Worm (Caenorhabditis elegans) whole organism, young adult: Measurements from ENCODE around the gene K06H7.7.
A peak's percentile ranks its signal among the peaks of the same experiment; 100 is the strongest.

Source experiments
- B0261.1 ChIP-seq: sonication (generic microtip); optimal IDR thresholded peaks from 2 replicates; lab custom pipeline; 2016; ENCODE audit warnings: mild to moderate bottlenecking, missing genetic modification characterization, moderate library complexity, missing compliant biosample characterization
- D2030.7 ChIP-seq: fragments of 200-800 bp; sonication (Bioruptor generic); IDR thresholded peaks from 2 replicates; pipeline ENCODE4 v1.3.6; 2022; ENCODE audit warnings: missing genetic modification reagents, missing genetic modification characterization, missing compliant biosample characterization
- F39B2.1 ChIP-seq: fragments of 200-800 bp; sonication (Bioruptor generic); IDR thresholded peaks from 2 replicates; pipeline ENCODE4 v1.3.6; 2022; ENCODE audit warnings: missing genetic modification reagents, missing genetic modification characterization, missing compliant biosample characterization
- F55B11.4 ChIP-seq: sonication (generic microtip); optimal IDR thresholded peaks from 2 replicates; lab custom pipeline; 2016; ENCODE audit warnings: missing compliant biosample characterization, missing genetic modification characterization, borderline replicate concordance; ENCODE audit not compliant: insufficient read depth
- F57A8.1 ChIP-seq: fragments of 200-800 bp; sonication (Bioruptor generic); optimal IDR thresholded peaks from 2 replicates; lab custom pipeline; 2018; ENCODE audit warnings: mild to moderate bottlenecking, missing genetic modification characterization, moderate library complexity, missing compliant biosample characterization
- K12H6.12 ChIP-seq: fragments of 200-800 bp; sonication (Bioruptor generic); optimal IDR thresholded peaks from 2 replicates; lab custom pipeline; 2018; ENCODE audit warnings: mild to moderate bottlenecking, missing genetic modification characterization, missing compliant biosample characterization
- T07F8.4 ChIP-seq: sonication (generic microtip); optimal IDR thresholded peaks from 2 replicates; lab custom pipeline; 2016; ENCODE audit warnings: mild to moderate bottlenecking, missing genetic modification characterization, moderate library complexity, missing compliant biosample characterization
- Y67H2A.10 ChIP-seq: fragments of 200-800 bp; sonication (Bioruptor generic); conservative IDR thresholded peaks from 2 replicates; pipeline ENCODE4 v1.3.6; 2022; ENCODE audit warnings: missing genetic modification reagents, missing genetic modification characterization, missing compliant biosample characterization
- Y79H2A.3 ChIP-seq: fragments of 200-800 bp; sonication (Bioruptor generic); conservative IDR thresholded peaks from 2 replicates; pipeline ENCODE4 v1.3.6; 2022; ENCODE audit warnings: missing genetic modification reagents, missing genetic modification characterization, missing compliant biosample characterization
- ZK185.1 ChIP-seq: sonication (generic microtip); optimal IDR thresholded peaks from 2 replicates; lab custom pipeline; 2016; ENCODE audit warnings: mild to moderate bottlenecking, missing genetic modification characterization, missing compliant biosample characterization; ENCODE audit not compliant: poor library complexity, severe bottlenecking
- akir-1 ChIP-seq: fragments of 200-800 bp; sonication (Bioruptor generic); optimal IDR thresholded peaks from 2 replicates; lab custom pipeline; 2018; ENCODE audit warnings: mild to moderate bottlenecking, missing genetic modification characterization, moderate library complexity, missing compliant biosample characterization
- athp-1 ChIP-seq: sonication (generic microtip); optimal IDR thresholded peaks from 2 replicates; lab custom pipeline; 2017; ENCODE audit warnings: mild to moderate bottlenecking, missing genetic modification characterization, missing compliant biosample characterization
- attf-3 ChIP-seq: fragments of 200-800 bp; sonication (Bioruptor generic); conservative IDR thresholded peaks from 2 replicates; pipeline ENCODE4 v1.3.6; 2022; ENCODE audit warnings: missing genetic modification reagents, missing genetic modification characterization, missing compliant biosample characterization
- attf-5 ChIP-seq: fragments of 200-800 bp; sonication (Bioruptor generic); optimal IDR thresholded peaks from 2 replicates; lab custom pipeline; 2018; ENCODE audit warnings: mild to moderate bottlenecking, missing genetic modification characterization, missing compliant biosample characterization
- bed-1 ChIP-seq: fragments of 200-800 bp; sonication (Bioruptor generic); IDR thresholded peaks from 2 replicates; pipeline ENCODE4 v1.3.6; 2022; ENCODE audit warnings: missing genetic modification reagents, missing genetic modification characterization, missing compliant biosample characterization
- cebp-1 ChIP-seq, 2 experiments: fragments of 200-800 bp in 1 of 2; sonication (Bioruptor generic) in 1 of 2; sonication (generic microtip) in 1 of 2; IDR thresholded peaks in 1 of 2; optimal IDR thresholded peaks in 1 of 2; 2 replicates each; pipeline versions ENCODE4 v1.3.6 to Lab custom; 2017 to 2022; ENCODE audit warnings: missing compliant biosample characterization in 2 of 2, missing genetic modification characterization in 2 of 2, mild to moderate bottlenecking in 1 of 2, missing genetic modification reagents in 1 of 2, moderate library complexity in 1 of 2
- ceh-27 ChIP-seq: fragments of 200-800 bp; sonication (Bioruptor generic); optimal IDR thresholded peaks from 2 replicates; lab custom pipeline; 2018; ENCODE audit warnings: mild to moderate bottlenecking, missing genetic modification characterization, moderate library complexity, missing compliant biosample characterization
- die-1 ChIP-seq: sonication (generic microtip); optimal IDR thresholded peaks from 2 replicates; lab custom pipeline; 2016; ENCODE audit warnings: missing genotype, mild to moderate bottlenecking, missing genetic modification characterization, missing compliant biosample characterization
- hmg-1.2 ChIP-seq: fragments of 200-800 bp; sonication (Bioruptor generic); IDR thresholded peaks from 2 replicates; pipeline ENCODE4 v1.3.6; 2022; ENCODE audit warnings: missing genetic modification reagents, missing genetic modification characterization, missing compliant biosample characterization
- hrde-1 ChIP-seq: sonication (generic microtip); optimal IDR thresholded peaks from 2 replicates; lab custom pipeline; 2016; ENCODE audit warnings: missing genetic modification characterization, mild to moderate bottlenecking, missing compliant biosample characterization, moderate library complexity, missing genotype, missing genetic modification reagents, borderline replicate concordance
- let-526 ChIP-seq: fragments of 200-800 bp; sonication (Bioruptor generic); IDR thresholded peaks from 2 replicates; pipeline ENCODE4 v1.3.6; 2022; ENCODE audit warnings: missing genetic modification reagents, missing genetic modification characterization, missing compliant biosample characterization
- lin-40 ChIP-seq: sonication (generic microtip); optimal IDR thresholded peaks from 2 replicates; lab custom pipeline; 2016; ENCODE audit warnings: missing genetic modification characterization, mild to moderate bottlenecking, missing compliant biosample characterization, missing genotype, missing genetic modification reagents
- madf-3 ChIP-seq: fragments of 200-800 bp; sonication (Bioruptor generic); IDR thresholded peaks from 2 replicates; pipeline ENCODE4 v1.3.6; 2022; ENCODE audit warnings: missing genetic modification reagents, missing genetic modification characterization, missing compliant biosample characterization
- mcd-1 ChIP-seq: fragments of 200-800 bp; sonication (Bioruptor generic); IDR thresholded peaks from 2 replicates; pipeline ENCODE4 v1.3.6; 2022; ENCODE audit warnings: missing genetic modification reagents, missing genetic modification characterization, missing compliant biosample characterization
- mes-4 ChIP-seq: sonication (generic microtip); optimal IDR thresholded peaks from 2 replicates; lab custom pipeline; 2016; ENCODE audit warnings: missing genotype, missing genetic modification characterization, missing compliant biosample characterization
- nfya-1 ChIP-seq: sonication (generic microtip); optimal IDR thresholded peaks from 2 replicates; lab custom pipeline; 2017; ENCODE audit warnings: antibody characterized with exemption, missing compliant biosample characterization, missing genetic modification characterization, borderline replicate concordance; ENCODE audit not compliant: insufficient read depth
- nhr-80 ChIP-seq: sonication (generic microtip); optimal IDR thresholded peaks from 2 replicates; lab custom pipeline; 2016; ENCODE audit warnings: missing genetic modification characterization, missing compliant biosample characterization
- nhr-90 ChIP-seq: sonication (generic microtip); optimal IDR thresholded peaks from 2 replicates; lab custom pipeline; 2016; ENCODE audit warnings: missing genotype, mild to moderate bottlenecking, missing genetic modification characterization, missing compliant biosample characterization
- pha-4 ChIP-seq: fragments of 150-350 bp; sonication (generic microtip); optimal IDR thresholded peaks from 2 replicates; lab custom pipeline; 2014; ENCODE audit warnings: missing biosample characterization, missing genetic modification reagents, missing genetic modification characterization
- rcor-1 ChIP-seq: fragments of 200-800 bp; sonication (Bioruptor generic); IDR thresholded peaks from 2 replicates; pipeline ENCODE4 v1.3.6; 2022; ENCODE audit warnings: missing genetic modification reagents, missing genetic modification characterization, missing compliant biosample characterization
- rec-8 ChIP-seq, 2 experiments: sonication (generic microtip); optimal IDR thresholded peaks; 2 replicates each; lab custom pipeline; 2016; ENCODE audit warnings: mild to moderate bottlenecking in 2 of 2, missing genetic modification characterization in 2 of 2, missing genetic modification reagents in 2 of 2, missing genotype in 2 of 2, missing biosample characterization in 1 of 2, missing compliant biosample characterization in 1 of 2, moderate library complexity in 1 of 2
- repo-1 ChIP-seq: sonication (generic microtip); optimal IDR thresholded peaks from 2 replicates; lab custom pipeline; 2017; ENCODE audit warnings: mild to moderate bottlenecking, missing genetic modification characterization, missing compliant biosample characterization
- sdz-38 ChIP-seq: sonication (generic microtip); optimal IDR thresholded peaks from 2 replicates; lab custom pipeline; 2016; ENCODE audit warnings: missing genotype, missing genetic modification characterization, missing compliant biosample characterization
- snpc-1.1 ChIP-seq: sonication (generic microtip); optimal IDR thresholded peaks from 2 replicates; lab custom pipeline; 2017; ENCODE audit warnings: missing genetic modification characterization, mild to moderate bottlenecking, missing compliant biosample characterization, antibody characterized with exemption, moderate library complexity, missing genotype, missing genetic modification reagents; ENCODE audit not compliant: insufficient read depth
- somi-1 ChIP-seq: fragments of 200-800 bp; sonication (Bioruptor generic); optimal IDR thresholded peaks from 2 replicates; lab custom pipeline; 2018; ENCODE audit warnings: mild to moderate bottlenecking, missing genetic modification characterization, missing compliant biosample characterization
- tbx-9 ChIP-seq: sonication (generic microtip); optimal IDR thresholded peaks from 2 replicates; lab custom pipeline; 2016; ENCODE audit warnings: borderline replicate concordance, missing genetic modification characterization, inconsistent platforms, missing compliant biosample characterization
- tlf-1 ChIP-seq: fragments of 200-800 bp; sonication (Bioruptor generic); optimal IDR thresholded peaks from 2 replicates; lab custom pipeline; 2018; ENCODE audit warnings: mild to moderate bottlenecking, missing genetic modification characterization, missing compliant biosample characterization
- xnd-1 ChIP-seq: sonication (generic microtip); optimal IDR thresholded peaks from 2 replicates; lab custom pipeline; 2016; ENCODE audit warnings: missing genotype, missing genetic modification reagents, missing genetic modification characterization, missing compliant biosample characterization
- ztf-3 ChIP-seq: fragments of 200-800 bp; sonication (Bioruptor generic); optimal IDR thresholded peaks from 2 replicates; lab custom pipeline; 2018; ENCODE audit warnings: mild to moderate bottlenecking, missing genetic modification characterization, missing compliant biosample characterization

K06H7.7 gene

DNA sequence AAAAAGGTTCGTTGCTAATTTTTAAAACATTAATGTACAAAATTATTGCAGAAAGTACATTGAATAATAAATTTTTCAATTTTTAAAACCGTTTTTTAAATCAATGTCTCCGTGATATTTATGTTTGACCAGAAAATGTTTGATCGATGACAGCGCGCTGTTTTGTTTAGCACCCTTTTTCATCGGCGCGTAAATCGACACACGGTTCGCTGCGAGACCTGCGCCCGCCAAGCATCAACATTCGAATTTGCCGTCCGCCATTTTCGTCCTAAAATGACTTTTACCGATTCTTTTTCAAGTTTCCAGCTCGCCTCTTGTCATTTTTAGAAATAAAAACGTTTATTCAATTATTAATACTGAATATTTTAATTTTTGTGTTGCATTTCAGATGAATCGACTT lies 15.7 kb upstream of the K06H7.7 start, which contains the start of gene plk-1 (continued):
- TF ChIP-seq repo-1, result no peak
- TF ChIP-seq hmg-1.2 (GFP tag; lab: Robert Waterston, UW), result peak; percentile 63; the same call in 1 of the 2 replicates
- no peak for TF ChIP-seq bed-1 (GFP tag; lab: Robert Waterston, UW)
- peak; percentile 82 for TF ChIP-seq xnd-1 (tag; lab: Kevin White, UChicago)

DNA sequence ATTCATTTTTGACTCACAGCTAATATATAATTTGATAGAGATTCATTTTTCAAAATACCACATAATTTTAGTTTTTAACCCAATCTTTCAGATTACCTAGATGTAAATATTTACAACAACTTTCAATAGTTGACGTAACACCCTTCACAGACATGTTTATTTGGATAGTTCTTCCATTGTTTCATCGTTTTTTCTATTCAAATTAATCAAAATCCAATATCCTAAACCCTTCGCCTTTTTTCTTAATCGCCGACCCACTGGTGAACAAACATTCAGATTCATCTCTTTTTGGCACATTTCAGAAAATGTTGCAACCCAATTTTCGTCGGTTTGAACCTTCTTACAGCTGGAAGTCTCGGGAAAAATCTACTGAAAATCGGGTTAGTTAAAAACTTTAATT lies 13.7 kb upstream of the K06H7.7 start, which contains the start of gene K06H7.1:
K06H7.1 (plus strand) TSS at position 301 of the 400 bp plus-strand sequence.
- no peak for TF ChIP-seq ceh-27 (GFP tag; lab: Kevin White, UChicago)
- TF ChIP-seq tlf-1 (GFP tag; lab: Kevin White, UChicago), result no peak
- no peak for TF ChIP-seq bed-1 (GFP tag; lab: Robert Waterston, UW)
- no peak for TF ChIP-seq cebp-1 (GFP tag; IDR thresholded peaks at IDR 0.05; lab: Robert Waterston, UW)
- no peak for TF ChIP-seq cebp-1 (tag; optimal IDR thresholded peaks at IDR 0.05; lab: Kevin White, UChicago)
- no peak for TF ChIP-seq nhr-90 (tag; lab: Kevin White, UChicago)
- no peak for TF ChIP-seq Y79H2A.3 (GFP tag; lab: Robert Waterston, UW)
- TF ChIP-seq akir-1, result no peak
- no peak for TF ChIP-seq madf-3 (GFP tag; lab: Robert Waterston, UW)
- TF ChIP-seq T07F8.4 (tag; lab: Kevin White, UChicago), result no peak
- no peak for TF ChIP-seq attf-3 (GFP tag; lab: Robert Waterston, UW)
- TF ChIP-seq D2030.7 (GFP tag; lab: Robert Waterston, UW), result no peak
- TF ChIP-seq K12H6.12 (tag; lab: Kevin White, UChicago), result no peak
- no peak for TF ChIP-seq rcor-1 (GFP tag; lab: Robert Waterston, UW)

DNA sequence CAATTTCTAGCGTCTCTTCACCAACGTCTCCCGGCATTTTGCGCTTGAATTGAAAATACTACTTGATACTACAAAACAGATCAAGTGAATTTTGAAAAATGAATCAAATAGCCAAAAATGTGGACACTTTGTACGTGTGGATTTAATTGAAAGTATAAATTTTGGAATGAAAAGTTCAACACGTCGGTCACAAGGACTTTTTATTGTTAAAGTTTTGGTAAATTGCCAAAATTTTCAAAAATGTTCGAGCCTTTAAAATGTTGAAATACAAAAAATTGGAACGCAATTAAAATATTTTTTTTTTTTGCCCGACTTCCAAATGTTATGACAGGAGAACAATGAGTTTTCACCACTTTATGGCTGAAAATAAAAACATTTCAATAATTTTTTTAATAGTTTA lies 12.8 kb upstream of the K06H7.7 start, which contains the start of gene K06H7.8:
K06H7.8 (minus strand) TSS at position 101 of the 400 bp plus-strand sequence.
- no peak for TF ChIP-seq hrde-1 (tag; lab: Kevin White, UChicago)
- TF ChIP-seq, all 124 proteins: peak for 0

DNA sequence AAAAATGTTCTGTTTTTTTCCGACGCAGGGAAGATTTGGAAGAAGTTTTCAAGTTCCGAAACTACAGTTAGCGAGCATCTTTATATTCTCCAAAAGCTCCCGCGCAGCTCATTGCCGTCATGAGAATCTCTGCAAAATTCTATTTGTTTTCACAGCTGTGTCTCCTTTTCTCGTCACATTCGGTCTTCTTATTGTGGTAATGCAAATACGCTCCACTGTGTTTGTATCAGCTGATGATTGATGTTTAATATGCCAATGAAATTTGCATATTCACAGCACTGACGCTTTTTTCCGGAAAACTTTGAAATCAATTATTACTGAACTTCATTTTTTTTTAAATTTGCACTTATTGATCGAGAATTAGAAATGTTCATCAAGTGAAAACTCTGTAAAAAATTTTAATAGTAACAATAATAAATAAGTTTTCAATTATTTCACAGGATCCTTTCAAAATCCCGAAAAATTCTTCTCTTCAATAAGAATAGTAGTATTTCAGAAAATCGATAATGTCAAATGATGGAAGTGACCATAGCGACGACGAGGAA lies 7.9 kb upstream of the K06H7.7 start, which contains the start of gene K06H7.2:
K06H7.2 (plus strand) TSS at position 495 of the 545 bp plus-strand sequence.
- TF ChIP-seq athp-1 (no peak), attf-5 (GFP tag; lab: Kevin White, UChicago) (peak; percentile 79), ceh-27 (GFP tag; lab: Kevin White, UChicago) (peak; percentile 4), F55B11.4 (tag; lab: Kevin White, UChicago) (no peak), mcd-1 (peak; percentile 79), lin-40 (tag; lab: Kevin White, UChicago) (peak; percentile 4), let-526 (no peak), tbx-9 (tag; lab: Kevin White, UChicago) (no peak), nhr-80 (tag; lab: Kevin White, UChicago) (peak; percentile 38), hmg-1.2 (GFP tag; lab: Robert Waterston, UW) (0 out of 2 replicates have a peak, but pooled peaks have one; percentile 12)
- TF ChIP-seq, all 124 proteins: peak for 6

DNA sequence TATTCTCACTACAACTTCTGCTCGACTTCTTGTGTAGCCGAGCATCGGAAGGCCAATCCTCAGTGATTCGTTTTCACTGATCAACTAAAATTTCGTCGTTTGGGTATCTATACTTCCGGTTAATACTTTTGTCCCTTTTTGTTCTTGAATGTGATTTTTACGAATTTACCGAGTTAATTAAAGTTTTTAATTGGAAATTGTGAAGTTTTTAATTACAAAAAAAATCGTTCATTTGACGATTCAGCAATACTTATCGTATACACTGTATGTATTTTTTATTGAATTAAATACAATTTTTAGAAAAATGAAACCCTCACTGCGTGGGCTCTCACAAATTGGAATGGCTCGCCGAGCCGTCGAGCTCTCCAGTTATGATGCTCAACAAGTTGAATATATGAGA lies 6.1 kb upstream of the K06H7.7 start, which contains the start of gene idi-1:
idi-1 (plus strand) TSS at position 301 of the 400 bp plus-strand sequence.
- TF ChIP-seq ztf-3 (GFP tag; lab: Kevin White, UChicago), result no peak
- TF ChIP-seq pha-4, result no peak
- no peak for TF ChIP-seq mes-4 (tag; lab: Kevin White, UChicago)
- TF ChIP-seq ZK185.1 (tag; lab: Kevin White, UChicago), result no peak
- no peak for TF ChIP-seq F39B2.1 (GFP tag; lab: Robert Waterston, UW)
- TF ChIP-seq nfya-1 (tag; lab: Kevin White, UChicago), result no peak
- TF ChIP-seq rec-8 (tag; optimal IDR thresholded peaks at IDR 0.05; lab: Kevin White, UChicago), result no peak
- no peak for TF ChIP-seq hmg-1.2 (GFP tag; lab: Robert Waterston, UW)
- no peak for TF ChIP-seq die-1
- no peak for TF ChIP-seq F57A8.1 (GFP tag; lab: Kevin White, UChicago)
- TF ChIP-seq Y67H2A.10 (GFP tag; lab: Robert Waterston, UW), result no peak
- no peak for TF ChIP-seq somi-1 (GFP tag; lab: Kevin White, UChicago)
- TF ChIP-seq snpc-1.1, result no peak
- TF ChIP-seq B0261.1 (tag; lab: Kevin White, UChicago), result no peak
- TF ChIP-seq sdz-38 (tag; lab: Kevin White, UChicago), result no peak
